Fruit fly (Drosophila melanogaster): ENCODE results near the gene CG31689.

- peak; percentile 45 for TF ChIP-seq fd3F (GFP tag; optimal IDR thresholded peaks at IDR 0.05)
- TF ChIP-seq kay (GFP tag; optimal IDR thresholded peaks at IDR 0.05) = no peak
- TF ChIP-seq CG1832 (GFP tag; optimal IDR thresholded peaks at IDR 0.05) = no peak
- no peak for TF ChIP-seq CG11696 (GFP tag; IDR thresholded peaks at IDR 0.05)
- TF ChIP-seq CTCF (GFP tag; optimal IDR thresholded peaks at IDR 0.05) = no peak
- peak; percentile 12 to 74 for TF ChIP-seq bsh (GFP tag; optimal IDR thresholded peaks at IDR 0.05)
- TF ChIP-seq CG10209 (GFP tag; optimal IDR thresholded peaks at IDR 0.05) = peak; percentile 50
- no peak for TF ChIP-seq corto (GFP tag; optimal IDR thresholded peaks at IDR 0.05)
- no peak for TF ChIP-seq Nf-YB (GFP tag; optimal IDR thresholded peaks at IDR 0.05)
- 0 out of 2 replicates have a peak, but pooled peaks have one; percentile 28 for TF ChIP-seq CG3847 (GFP tag; IDR thresholded peaks at IDR 0.05)
- TF ChIP-seq unpg (GFP tag; optimal IDR thresholded peaks at IDR 0.05) = peak; percentile 45
- TF ChIP-seq nau (GFP tag; optimal IDR thresholded peaks at IDR 0.05) = no peak
These were observed 8.7 kb downstream of the CG31689 start for dm6 chr2L:2734215-2734614.

All from whole organism, embryonic.